Worm (Caenorhabditis elegans): ENCODE measurements around the gene B0198.2.

- no peak for TF ChIP-seq ets-7 (tag; optimal IDR thresholded peaks at IDR 0.05)
- no peak for TF ChIP-seq tbx-11 (GFP tag; IDR thresholded peaks at IDR 0.05)
- TF ChIP-seq ama-1 (optimal IDR thresholded peaks at IDR 0.05) = no peak
Observed at ce11 chrX:11983576-11984061, 41.9 kb upstream of the B0198.2 start, which contains the start of gene C49F5.3.
